Worm (Caenorhabditis elegans) whole organism, L2 larva: ENCODE data around the gene Y17D7B.2.

Experiments used
- ama-1 ChIP-seq: fragments of 150-350 bp; optimal IDR thresholded peaks from 2 replicates; lab custom pipeline; 2018; ENCODE audit warnings: inconsistent platforms
- elt-1 ChIP-seq: fragments of 150-350 bp; optimal IDR thresholded peaks from 2 replicates; lab custom pipeline; 2014; ENCODE audit warnings: missing biosample characterization, missing genetic modification characterization
- elt-3 ChIP-seq: sonication (generic microtip); optimal IDR thresholded peaks from 2 replicates; lab custom pipeline; 2017; ENCODE audit warnings: missing biosample characterization, missing genetic modification characterization
- lin-13 ChIP-seq: fragments of 150-350 bp; optimal IDR thresholded peaks from 2 replicates; lab custom pipeline; 2014; ENCODE audit warnings: missing biosample characterization, missing genetic modification reagents, missing genetic modification characterization
- lin-39 ChIP-seq: fragments of 150-350 bp; optimal IDR thresholded peaks from 2 replicates; lab custom pipeline; 2014; ENCODE audit warnings: missing biosample characterization, missing genetic modification reagents, missing genetic modification characterization
- mdl-1 ChIP-seq, 2 experiments: fragments of 150-350 bp in 1 of 2; sonication (generic microtip) in 1 of 2; optimal IDR thresholded peaks; 2 replicates each; lab custom pipeline; 2017; ENCODE audit warnings: missing biosample characterization in 2 of 2, missing genetic modification characterization in 2 of 2
- nhr-77 ChIP-seq: fragments of 150-350 bp; optimal IDR thresholded peaks from 2 replicates; lab custom pipeline; 2014; ENCODE audit warnings: missing biosample characterization, missing genetic modification characterization
- unc-55 ChIP-seq: fragments of 150-350 bp; sonication (generic microtip); optimal IDR thresholded peaks from 3 replicates; lab custom pipeline; 2014; ENCODE audit warnings: missing biosample characterization, missing genetic modification reagents, missing genetic modification characterization
- unc-62 ChIP-seq: fragments of 150-350 bp; optimal IDR thresholded peaks from 2 replicates; lab custom pipeline; 2014; ENCODE audit warnings: missing biosample characterization, missing genetic modification reagents, missing genetic modification characterization
- zag-1 ChIP-seq: fragments of 150-350 bp; optimal IDR thresholded peaks from 2 replicates; lab custom pipeline; 2014; ENCODE audit warnings: missing biosample characterization, missing genetic modification characterization
- ztf-11 ChIP-seq: sonication (generic microtip); optimal IDR thresholded peaks from 2 replicates; lab custom pipeline; 2017; ENCODE audit warnings: missing biosample characterization, missing genetic modification characterization

- no peak for TF ChIP-seq unc-62
- no peak for TF ChIP-seq elt-3 (tag; lab: Kevin White, UChicago)
- TF ChIP-seq zag-1 = no peak
- no peak for TF ChIP-seq elt-1 (tag; lab: Kevin White, UChicago)
- TF ChIP-seq unc-55 = no peak
- no peak for TF ChIP-seq mdl-1 (tag; optimal IDR thresholded peaks at IDR 0.05; lab: Kevin White, UChicago)
- no peak for TF ChIP-seq ama-1 (lab: Kevin White, UChicago)
- no peak for TF ChIP-seq nhr-77 (tag; lab: Kevin White, UChicago)
- no peak for TF ChIP-seq lin-13 (GFP tag; lab: Kevin White, UChicago)
- no peak for TF ChIP-seq ztf-11
- TF ChIP-seq lin-39 = no peak
Observed at ce11 chrV:18826445-18826844, 38.9 kb downstream of the Y17D7B.2 start.
